Worm (Caenorhabditis elegans) whole organism, L4 larva: ENCODE measurements around the gene tag-153.
A peak's percentile ranks its signal among the peaks of the same experiment; 100 is the strongest.

Experiments used
- D1046.2 ChIP-seq: fragments of 200-800 bp; sonication (Bioruptor generic); IDR thresholded peaks from 2 replicates; pipeline ENCODE4 v1.3.6; 2022; ENCODE audit warnings: missing genetic modification characterization, missing compliant biosample characterization
- F44E2.7 ChIP-seq: fragments of 200-800 bp; sonication (Bioruptor generic); IDR thresholded peaks from 2 replicates; pipeline ENCODE4 v2.1.2; 2022; ENCODE audit warnings: missing genetic modification characterization, missing compliant biosample characterization
- R02D3.7 ChIP-seq: fragments of 150-350 bp; sonication (generic microtip); optimal IDR thresholded peaks from 3 replicates; lab custom pipeline; 2014; ENCODE audit warnings: missing biosample characterization, missing genetic modification characterization
- T20F7.1 ChIP-seq: fragments of 200-800 bp; sonication (Bioruptor generic); optimal IDR thresholded peaks from 2 replicates; lab custom pipeline; 2018; ENCODE audit warnings: mild to moderate bottlenecking, missing genetic modification characterization, missing compliant biosample characterization
- ZK546.5 ChIP-seq, 2 experiments: sonication (generic microtip); optimal IDR thresholded peaks; 2 replicates each; lab custom pipeline; 2017; ENCODE audit warnings: missing biosample characterization in 2 of 2, missing genetic modification characterization in 2 of 2
- arid-1 ChIP-seq: fragments of 200-800 bp; sonication (Bioruptor generic); conservative IDR thresholded peaks from 2 replicates; pipeline ENCODE4 v1.3.6; 2022; ENCODE audit warnings: missing genetic modification reagents, missing genetic modification characterization, missing compliant biosample characterization
- ceh-32 ChIP-seq: sonication (generic microtip); optimal IDR thresholded peaks from 2 replicates; lab custom pipeline; 2016; ENCODE audit warnings: mild to moderate bottlenecking, missing genetic modification characterization, missing compliant biosample characterization; ENCODE audit not compliant: poor library complexity
- ceh-44 ChIP-seq: fragments of 200-800 bp; sonication (Bioruptor generic); IDR thresholded peaks from 2 replicates; pipeline ENCODE4 v1.3.6; 2022; ENCODE audit warnings: missing genetic modification reagents, missing genetic modification characterization, missing compliant biosample characterization
- ceh-82 ChIP-seq: sonication (generic microtip); optimal IDR thresholded peaks from 2 replicates; lab custom pipeline; 2017; ENCODE audit warnings: missing biosample characterization, missing genetic modification characterization
- ces-1 ChIP-seq: fragments of 150-350 bp; sonication (generic microtip); optimal IDR thresholded peaks from 4 replicates; lab custom pipeline; 2014; ENCODE audit warnings: missing biosample characterization, missing genetic modification reagents, missing genetic modification characterization
- ctbp-1 ChIP-seq: fragments of 200-800 bp; sonication (Bioruptor generic); IDR thresholded peaks from 2 replicates; pipeline ENCODE4 v1.3.6; 2022; ENCODE audit warnings: missing genetic modification reagents, missing genetic modification characterization, missing compliant biosample characterization
- daf-12 ChIP-seq: fragments of 150-350 bp; optimal IDR thresholded peaks from 2 replicates; lab custom pipeline; 2014; ENCODE audit warnings: missing biosample characterization, missing genetic modification reagents, missing genetic modification characterization
- daf-8 ChIP-seq: fragments of 200-800 bp; sonication (Bioruptor generic); IDR thresholded peaks from 2 replicates; pipeline ENCODE4 v1.3.6; 2022; ENCODE audit warnings: missing genetic modification characterization, missing compliant biosample characterization
- dmd-8 ChIP-seq: fragments of 200-800 bp; sonication (Bioruptor generic); IDR thresholded peaks from 2 replicates; pipeline ENCODE4 v1.3.6; 2022; ENCODE audit warnings: missing genetic modification characterization, missing compliant biosample characterization
- dpl-1 ChIP-seq: fragments of 150-350 bp; optimal IDR thresholded peaks from 2 replicates; lab custom pipeline; 2014; ENCODE audit warnings: missing biosample characterization, missing genetic modification reagents, missing genetic modification characterization
- dve-1 ChIP-seq: sonication (generic microtip); optimal IDR thresholded peaks from 2 replicates; lab custom pipeline; 2017; ENCODE audit warnings: antibody characterized with exemption, mild to moderate bottlenecking, missing genetic modification characterization, missing compliant biosample characterization; ENCODE audit not compliant: insufficient read depth
- egl-27 ChIP-seq: sonication (generic microtip); optimal IDR thresholded peaks from 3 replicates; lab custom pipeline; 2017; ENCODE audit warnings: missing biosample characterization, missing genetic modification reagents, missing genetic modification characterization
- egl-43 ChIP-seq: fragments of 200-800 bp; sonication (Bioruptor generic); IDR thresholded peaks from 2 replicates; pipeline ENCODE4 v1.3.6; 2022; ENCODE audit warnings: missing genetic modification reagents, missing genetic modification characterization, missing compliant biosample characterization
- fos-1 ChIP-seq: fragments of 150-350 bp; optimal IDR thresholded peaks from 2 replicates; lab custom pipeline; 2014; ENCODE audit warnings: missing biosample characterization, missing genetic modification characterization
- gei-8 ChIP-seq: fragments of 200-800 bp; sonication (Bioruptor generic); optimal IDR thresholded peaks from 2 replicates; lab custom pipeline; 2018; ENCODE audit warnings: mild to moderate bottlenecking, missing genetic modification characterization, missing compliant biosample characterization
- hlh-11 ChIP-seq: fragments of 200-800 bp; sonication (Bioruptor generic); optimal IDR thresholded peaks from 2 replicates; lab custom pipeline; 2018; ENCODE audit warnings: mild to moderate bottlenecking, missing genetic modification characterization, missing compliant biosample characterization
- jun-1 ChIP-seq: fragments of 150-350 bp; optimal IDR thresholded peaks from 2 replicates; lab custom pipeline; 2014; ENCODE audit warnings: missing biosample characterization, missing genetic modification reagents, missing genetic modification characterization
- lim-7 ChIP-seq: fragments of 200-800 bp; sonication (Bioruptor generic); IDR thresholded peaks from 2 replicates; pipeline ENCODE4 v1.3.6; 2022; ENCODE audit warnings: missing genetic modification characterization, missing compliant biosample characterization
- lin-15B ChIP-seq: fragments of 150-350 bp; sonication (generic microtip); optimal IDR thresholded peaks from 3 replicates; lab custom pipeline; 2014; ENCODE audit warnings: missing biosample characterization, missing genetic modification characterization
- lin-29 ChIP-seq: fragments of 200-800 bp; sonication (Bioruptor generic); IDR thresholded peaks from 2 replicates; pipeline ENCODE4 v1.3.6; 2022; ENCODE audit warnings: missing genetic modification reagents, missing genetic modification characterization, missing compliant biosample characterization
- lin-38 ChIP-seq: fragments of 200-800 bp; sonication (Bioruptor generic); IDR thresholded peaks from 2 replicates; pipeline ENCODE4 v1.3.6; 2022; ENCODE audit warnings: missing genetic modification reagents, missing genetic modification characterization, missing compliant biosample characterization
- lir-3 ChIP-seq: sonication (generic microtip); optimal IDR thresholded peaks from 2 replicates; lab custom pipeline; 2016; ENCODE audit warnings: mild to moderate bottlenecking, missing genetic modification characterization, missing compliant biosample characterization
- lsy-2 ChIP-seq, 2 experiments: fragments of 150-350 bp in 1 of 2; sonication (generic microtip) in 1 of 2; optimal IDR thresholded peaks; 2 replicates each; lab custom pipeline; 2014 to 2017; ENCODE audit warnings: missing biosample characterization in 2 of 2, missing genetic modification characterization in 2 of 2
- mdt-29 ChIP-seq: fragments of 200-800 bp; sonication (Bioruptor generic); IDR thresholded peaks from 2 replicates; pipeline ENCODE4 v1.3.6; 2022; ENCODE audit warnings: missing genetic modification reagents, missing genetic modification characterization, missing compliant biosample characterization
- nhr-10 ChIP-seq: fragments of 150-350 bp; optimal IDR thresholded peaks from 2 replicates; lab custom pipeline; 2014; ENCODE audit warnings: missing biosample characterization, missing genetic modification characterization
- nhr-102 ChIP-seq: sonication (generic microtip); optimal IDR thresholded peaks from 2 replicates; lab custom pipeline; 2016; ENCODE audit warnings: mild to moderate bottlenecking, missing genetic modification characterization, moderate library complexity, missing compliant biosample characterization
- nhr-11 ChIP-seq: fragments of 150-350 bp; optimal IDR thresholded peaks from 2 replicates; lab custom pipeline; 2014; ENCODE audit warnings: missing biosample characterization, missing genetic modification characterization
- nhr-237 ChIP-seq: sonication (generic microtip); optimal IDR thresholded peaks from 2 replicates; lab custom pipeline; 2017; ENCODE audit warnings: missing biosample characterization, missing genetic modification characterization
- nhr-25 ChIP-seq: sonication (generic microtip); optimal IDR thresholded peaks from 2 replicates; lab custom pipeline; 2017; ENCODE audit warnings: missing genetic modification characterization, mild to moderate bottlenecking, missing compliant biosample characterization, antibody characterized with exemption, moderate library complexity, borderline replicate concordance; ENCODE audit not compliant: insufficient read depth
- nhr-28 ChIP-seq: fragments of 150-350 bp; optimal IDR thresholded peaks from 2 replicates; lab custom pipeline; 2014; ENCODE audit warnings: missing biosample characterization, missing genetic modification characterization
- nhr-41 ChIP-seq: fragments of 200-800 bp; sonication (Bioruptor generic); IDR thresholded peaks from 2 replicates; pipeline ENCODE4 v1.3.6; 2022; ENCODE audit warnings: missing genetic modification reagents, missing genetic modification characterization, missing compliant biosample characterization
- nhr-42 ChIP-seq: fragments of 200-800 bp; sonication (Bioruptor generic); IDR thresholded peaks from 2 replicates; pipeline ENCODE4 v1.3.6; 2022; ENCODE audit warnings: missing genetic modification characterization, missing compliant biosample characterization
- nhr-77 ChIP-seq: fragments of 150-350 bp; optimal IDR thresholded peaks from 2 replicates; lab custom pipeline; 2014; ENCODE audit warnings: missing biosample characterization, missing genetic modification characterization
- pqm-1 ChIP-seq: sonication (generic microtip); optimal IDR thresholded peaks from 2 replicates; lab custom pipeline; 2017; ENCODE audit warnings: missing biosample characterization, missing genetic modification characterization
- rbr-2 ChIP-seq: sonication (generic microtip); optimal IDR thresholded peaks from 2 replicates; lab custom pipeline; 2016; ENCODE audit warnings: missing genotype, missing genetic modification characterization, missing compliant biosample characterization
- set-16 ChIP-seq: fragments of 200-800 bp; sonication (Bioruptor generic); IDR thresholded peaks from 2 replicates; pipeline ENCODE4 v1.3.6; 2022; ENCODE audit warnings: missing genetic modification reagents, missing genetic modification characterization, missing compliant biosample characterization
- snpc-1.2 ChIP-seq: fragments of 200-800 bp; sonication (Bioruptor generic); IDR thresholded peaks from 2 replicates; pipeline ENCODE4 v1.3.6; 2022; ENCODE audit warnings: missing genetic modification reagents, missing genetic modification characterization, missing compliant biosample characterization
- spr-1 ChIP-seq: sonication (generic microtip); optimal IDR thresholded peaks from 2 replicates; lab custom pipeline; 2016; ENCODE audit warnings: mild to moderate bottlenecking, missing genetic modification characterization, missing compliant biosample characterization
- unc-130 ChIP-seq: sonication (generic microtip); optimal IDR thresholded peaks from 2 replicates; lab custom pipeline; 2016; ENCODE audit warnings: missing genetic modification reagents, missing genetic modification characterization, missing compliant biosample characterization
- unc-62 ChIP-seq, 3 experiments: fragments of 150-350 bp in 1 of 3; sonication (generic microtip); optimal IDR thresholded peaks in 2 of 3; peaks in 1 of 3; 1 replicate in 1 of 3; 2 replicates in 2 of 3; lab custom pipeline; 2014 to 2017; ENCODE audit warnings: missing biosample characterization in 3 of 3, missing genetic modification characterization in 3 of 3, missing genetic modification reagents in 3 of 3, missing genotype in 1 of 3
- zag-1 ChIP-seq: fragments of 150-350 bp; optimal IDR thresholded peaks from 2 replicates; lab custom pipeline; 2014; ENCODE audit warnings: missing biosample characterization, missing genetic modification characterization
- zfp-2 ChIP-seq: sonication (generic microtip); optimal IDR thresholded peaks from 2 replicates; lab custom pipeline; 2016; ENCODE audit warnings: mild to moderate bottlenecking, missing genetic modification characterization, missing compliant biosample characterization
- zip-2 ChIP-seq: fragments of 150-350 bp; optimal IDR thresholded peaks from 2 replicates; lab custom pipeline; 2014; ENCODE audit warnings: missing biosample characterization, missing genetic modification characterization

tag-153 gene

ce11 chrV:9343629-9344624, 21.0 kb downstream of the tag-153 start, which contains the start of gene tos-1 (continued):
- TF ChIP-seq lin-29 (GFP tag; lab: Robert Waterston, UW) (peak; percentile 91), nhr-10 (peak; percentile 94), arid-1 (GFP tag; lab: Robert Waterston, UW) (peak; percentile 61), lim-7 (peak; percentile 36; the same call in 1 of the 2 replicates), rbr-2 (tag; lab: Kevin White, UChicago) (peak; percentile 98), gei-8 (GFP tag; lab: Kevin White, UChicago) (peak; percentile 95), nhr-77 (tag; lab: Kevin White, UChicago) (peak; percentile 96), T20F7.1 (GFP tag; lab: Kevin White, UChicago) (peak; percentile 97), fos-1 (tag; lab: Kevin White, UChicago) (no peak), nhr-11 (peak; percentile 99), lin-38 (GFP tag; lab: Robert Waterston, UW) (peak; percentile 84), nhr-237 (tag; lab: Kevin White, UChicago) (peak; percentile 71), spr-1 (tag; lab: Kevin White, UChicago) (peak; percentile 90), pqm-1 (peak; percentile 19), nhr-25 (tag; lab: Kevin White, UChicago) (peak; percentile 96), zip-2 (tag; lab: Kevin White, UChicago) (peak; percentile 28), zfp-2 (tag; lab: Kevin White, UChicago) (peak; percentile 88), egl-43 (GFP tag; lab: Robert Waterston, UW) (no peak), lsy-2 (tag; optimal IDR thresholded peaks at IDR 0.05; lab: Kevin White, UChicago) (peak; percentile 91 to 93), lir-3 (tag; lab: Kevin White, UChicago) (peak; percentile 51), daf-8 (GFP tag; lab: Robert Waterston, UW) (0 out of 2 replicates have a peak, but pooled peaks have one; percentile 62), ZK546.5 (tag; optimal IDR thresholded peaks at IDR 0.05; lab: Kevin White, UChicago) (peak in 1 of 2 experiments; percentile 56), ces-1 (GFP tag; lab: Kevin White, UChicago) (peak; percentile 85), snpc-1.2 (no peak), zag-1 (tag; lab: Kevin White, UChicago) (peak; percentile 82), ceh-32 (tag; lab: Kevin White, UChicago) (no peak), D1046.2 (peak; percentile 90; the same call in 1 of the 2 replicates), dpl-1 (GFP tag; lab: Kevin White, UChicago) (peak; percentile 84), nhr-42 (GFP tag; lab: Robert Waterston, UW) (peak; percentile 96), nhr-41 (GFP tag; lab: Robert Waterston, UW) (peak; percentile 79; the same call in 1 of the 2 replicates), F44E2.7 (GFP tag; lab: Robert Waterston, UW) (no peak), dmd-8 (GFP tag; lab: Robert Waterston, UW) (no peak), set-16 (GFP tag; lab: Robert Waterston, UW) (peak; percentile 77; the same call in 1 of the 2 replicates), nhr-28 (tag; lab: Kevin White, UChicago) (peak; percentile 97), lin-15B (tag; lab: Kevin White, UChicago) (peak; percentile 58), ceh-44 (no peak), dve-1 (tag; lab: Kevin White, UChicago) (peak; percentile 95), egl-27 (tag; lab: Kevin White, UChicago) (no peak), nhr-102 (peak; percentile 97), ceh-82 (tag; lab: Kevin White, UChicago) (no peak), ctbp-1 (GFP tag; lab: Robert Waterston, UW) (peak; percentile 97), daf-12 (no peak), unc-130 (GFP tag; lab: Kevin White, UChicago) (peak; percentile 58), mdt-29 (GFP tag; lab: Robert Waterston, UW) (peak; percentile 98), hlh-11 (tag; lab: Kevin White, UChicago) (peak; percentile 100), jun-1 (tag; lab: Kevin White, UChicago) (peak; percentile 94), R02D3.7 (tag; lab: Kevin White, UChicago) (no peak), unc-62 (GFP tag; optimal IDR thresholded peaks at IDR 0.05 in 1 of 2; lab: Kevin White, UChicago) (peak; percentile 37 to 100), unc-62 (tag; optimal IDR thresholded peaks at IDR 0.05; lab: Kevin White, UChicago) (peak; percentile 70)
